Worm (Caenorhabditis elegans) whole organism, L3 larva: ENCODE results near the gene Y41D4B.4.

ENCODE experiments used
- ceh-82 ChIP-seq: fragments of 150-350 bp; optimal IDR thresholded peaks from 2 replicates; lab custom pipeline; 2014; ENCODE audit warnings: missing biosample characterization, missing genetic modification characterization
- egl-27 ChIP-seq: sonication (generic microtip); optimal IDR thresholded peaks from 4 replicates; lab custom pipeline; 2017; ENCODE audit warnings: missing biosample characterization, missing genetic modification reagents, missing genetic modification characterization
- fos-1 ChIP-seq: fragments of 150-350 bp; optimal IDR thresholded peaks from 2 replicates; lab custom pipeline; 2014; ENCODE audit warnings: missing biosample characterization, missing genetic modification characterization
- hmg-11 ChIP-seq: sonication (generic microtip); optimal IDR thresholded peaks from 2 replicates; lab custom pipeline; 2016; ENCODE audit warnings: missing genetic modification characterization, missing compliant biosample characterization
- mdl-1 ChIP-seq: fragments of 150-350 bp; optimal IDR thresholded peaks from 2 replicates; lab custom pipeline; 2014; ENCODE audit warnings: missing biosample characterization, missing genetic modification characterization
- mml-1 ChIP-seq: fragments of 150-350 bp; sonication (generic microtip); optimal IDR thresholded peaks from 3 replicates; lab custom pipeline; 2014; ENCODE audit warnings: missing biosample characterization, missing genetic modification characterization
- nfya-1 ChIP-seq: sonication (generic microtip); optimal IDR thresholded peaks from 2 replicates; lab custom pipeline; 2017; ENCODE audit warnings: missing genetic modification characterization, mild to moderate bottlenecking, missing compliant biosample characterization, antibody characterized with exemption, moderate library complexity; ENCODE audit not compliant: insufficient read depth
- nhr-23 ChIP-seq: fragments of 150-350 bp; optimal IDR thresholded peaks from 2 replicates; lab custom pipeline; 2014; ENCODE audit warnings: missing biosample characterization, missing genetic modification reagents, missing genetic modification characterization
- nhr-237 ChIP-seq: fragments of 150-350 bp; optimal IDR thresholded peaks from 2 replicates; lab custom pipeline; 2014; ENCODE audit warnings: missing biosample characterization, missing genetic modification characterization
- nhr-28 ChIP-seq: fragments of 150-350 bp; optimal IDR thresholded peaks from 2 replicates; lab custom pipeline; 2014; ENCODE audit warnings: missing biosample characterization, missing genetic modification characterization
- nhr-76 ChIP-seq: fragments of 150-350 bp; sonication (generic microtip); optimal IDR thresholded peaks from 5 replicates; lab custom pipeline; 2014; ENCODE audit warnings: missing biosample characterization, missing genetic modification characterization
- snpc-4 ChIP-seq: fragments of 150-350 bp; optimal IDR thresholded peaks from 2 replicates; lab custom pipeline; 2014; ENCODE audit warnings: missing biosample characterization, missing genetic modification characterization

DNA sequence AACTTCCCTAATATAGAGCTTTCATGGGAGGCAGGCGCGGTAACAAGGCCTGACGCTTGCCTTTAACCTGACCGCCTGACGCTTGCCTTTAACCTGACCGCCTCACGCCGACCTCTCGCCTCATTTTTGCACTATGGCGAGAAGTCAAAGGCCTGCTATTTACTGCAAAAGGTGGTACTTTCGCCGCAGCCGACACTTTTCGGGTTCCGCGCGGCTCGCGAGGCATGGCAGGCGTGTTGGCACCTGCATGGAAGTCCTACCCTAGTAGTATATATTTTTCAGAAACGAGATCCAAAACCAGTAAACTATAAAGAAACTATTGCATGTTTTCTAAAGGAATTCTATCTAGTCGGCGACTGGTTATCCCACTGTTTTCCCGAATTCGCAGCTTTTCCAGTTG lies 31.2 kb upstream of the Y41D4B.4 start:
- no peak for TF ChIP-seq fos-1 (tag; lab: Kevin White, UChicago)
- TF ChIP-seq egl-27 (tag; lab: Kevin White, UChicago), result no peak
- no peak for TF ChIP-seq nhr-28 (tag; lab: Kevin White, UChicago)
- no peak for TF ChIP-seq nhr-237 (tag; lab: Kevin White, UChicago)
- TF ChIP-seq snpc-4 (tag; lab: Kevin White, UChicago), result no peak
- TF ChIP-seq nhr-76 (tag; lab: Kevin White, UChicago), result no peak
- no peak for TF ChIP-seq nhr-23 (tag; lab: Kevin White, UChicago)
- no peak for TF ChIP-seq nfya-1
- no peak for TF ChIP-seq mml-1
- no peak for TF ChIP-seq mdl-1
- no peak for TF ChIP-seq ceh-82
- no peak for TF ChIP-seq hmg-11 (tag; lab: Kevin White, UChicago)
